Worm (Caenorhabditis elegans) whole organism, L4 larva: ENCODE results near the gene col-153.

Experiments
- D1046.2 ChIP-seq: fragments of 200-800 bp; sonication (Bioruptor generic); IDR thresholded peaks from 2 replicates; pipeline ENCODE4 v1.3.6; 2022; ENCODE audit warnings: missing genetic modification characterization, missing compliant biosample characterization
- F26F4.8 ChIP-seq: fragments of 200-800 bp; sonication (Bioruptor generic); conservative IDR thresholded peaks from 2 replicates; pipeline ENCODE4 v1.3.6; 2022; ENCODE audit warnings: missing genetic modification characterization, missing compliant biosample characterization
- F37D6.2 ChIP-seq: sonication (generic microtip); optimal IDR thresholded peaks from 2 replicates; lab custom pipeline; 2016; ENCODE audit warnings: mild to moderate bottlenecking, missing genetic modification characterization, missing compliant biosample characterization
- F49E8.2 ChIP-seq: sonication (generic microtip); optimal IDR thresholded peaks from 2 replicates; lab custom pipeline; 2016; ENCODE audit warnings: missing compliant biosample characterization, mild to moderate bottlenecking, missing genetic modification characterization, borderline replicate concordance
- T20F7.1 ChIP-seq: fragments of 200-800 bp; sonication (Bioruptor generic); optimal IDR thresholded peaks from 2 replicates; lab custom pipeline; 2018; ENCODE audit warnings: mild to moderate bottlenecking, missing genetic modification characterization, missing compliant biosample characterization
- T26A8.4 ChIP-seq: fragments of 200-800 bp; sonication (Bioruptor generic); IDR thresholded peaks from 2 replicates; pipeline ENCODE4 v1.3.6; 2022; ENCODE audit warnings: missing genetic modification characterization, missing compliant biosample characterization
- Y105C5A.15 ChIP-seq: fragments of 200-800 bp; sonication (Bioruptor generic); IDR thresholded peaks from 2 replicates; pipeline ENCODE4 v1.3.6; 2022; ENCODE audit warnings: missing genetic modification characterization, missing compliant biosample characterization
- Y5F2A.4 ChIP-seq: fragments of 200-800 bp; sonication (Bioruptor generic); optimal IDR thresholded peaks from 2 replicates; lab custom pipeline; 2018; ENCODE audit warnings: mild to moderate bottlenecking, missing genetic modification characterization, missing compliant biosample characterization
- ZK337.2 ChIP-seq: fragments of 200-800 bp; sonication (Bioruptor generic); IDR thresholded peaks from 2 replicates; pipeline ENCODE4 v1.3.6; 2022; ENCODE audit warnings: missing genetic modification reagents, missing genetic modification characterization, missing compliant biosample characterization
- aha-1 ChIP-seq: fragments of 150-350 bp; peaks from one replicate; lab custom pipeline; 2014; ENCODE audit warnings: missing biosample characterization, missing genetic modification characterization
- cey-2 ChIP-seq: sonication (generic microtip); optimal IDR thresholded peaks from 3 replicates; lab custom pipeline; 2017; ENCODE audit warnings: missing genetic modification characterization, mild to moderate bottlenecking, missing compliant biosample characterization, antibody characterized with exemption, borderline replicate concordance; ENCODE audit not compliant: insufficient read depth
- ctbp-1 ChIP-seq: fragments of 200-800 bp; sonication (Bioruptor generic); IDR thresholded peaks from 2 replicates; pipeline ENCODE4 v1.3.6; 2022; ENCODE audit warnings: missing genetic modification reagents, missing genetic modification characterization, missing compliant biosample characterization
- daf-16 ChIP-seq, 3 experiments: sonication (generic microtip); optimal IDR thresholded peaks; 2 replicates each; lab custom pipeline; 2016 to 2017; ENCODE audit warnings: missing genetic modification characterization in 3 of 3, missing genetic modification reagents in 3 of 3, mild to moderate bottlenecking in 2 of 3, missing compliant biosample characterization in 2 of 3, missing biosample characterization in 1 of 3, moderate library complexity in 1 of 3
- dmd-6 ChIP-seq: fragments of 200-800 bp; sonication (Bioruptor generic); IDR thresholded peaks from 2 replicates; pipeline ENCODE4 v1.3.6; 2022; ENCODE audit warnings: missing genetic modification reagents, missing genetic modification characterization, missing compliant biosample characterization
- dmd-9 ChIP-seq: fragments of 200-800 bp; sonication (Bioruptor generic); IDR thresholded peaks from 2 replicates; pipeline ENCODE4 v1.3.6; 2022; ENCODE audit warnings: missing genetic modification reagents, missing genetic modification characterization, missing compliant biosample characterization
- dve-1 ChIP-seq: sonication (generic microtip); optimal IDR thresholded peaks from 2 replicates; lab custom pipeline; 2017; ENCODE audit warnings: antibody characterized with exemption, mild to moderate bottlenecking, missing genetic modification characterization, missing compliant biosample characterization; ENCODE audit not compliant: insufficient read depth
- egl-27 ChIP-seq: sonication (generic microtip); optimal IDR thresholded peaks from 3 replicates; lab custom pipeline; 2017; ENCODE audit warnings: missing biosample characterization, missing genetic modification reagents, missing genetic modification characterization
- gei-8 ChIP-seq: fragments of 200-800 bp; sonication (Bioruptor generic); optimal IDR thresholded peaks from 2 replicates; lab custom pipeline; 2018; ENCODE audit warnings: mild to moderate bottlenecking, missing genetic modification characterization, missing compliant biosample characterization
- hlh-11 ChIP-seq: fragments of 200-800 bp; sonication (Bioruptor generic); optimal IDR thresholded peaks from 2 replicates; lab custom pipeline; 2018; ENCODE audit warnings: mild to moderate bottlenecking, missing genetic modification characterization, missing compliant biosample characterization
- hlh-30 ChIP-seq: sonication (generic microtip); optimal IDR thresholded peaks from 2 replicates; lab custom pipeline; 2017; ENCODE audit warnings: antibody characterized with exemption, mild to moderate bottlenecking, missing genetic modification characterization, missing compliant biosample characterization; ENCODE audit not compliant: insufficient read depth
- lin-38 ChIP-seq: fragments of 200-800 bp; sonication (Bioruptor generic); IDR thresholded peaks from 2 replicates; pipeline ENCODE4 v1.3.6; 2022; ENCODE audit warnings: missing genetic modification reagents, missing genetic modification characterization, missing compliant biosample characterization
- lsy-2 ChIP-seq, 2 experiments: fragments of 150-350 bp in 1 of 2; sonication (generic microtip) in 1 of 2; optimal IDR thresholded peaks; 2 replicates each; lab custom pipeline; 2014 to 2017; ENCODE audit warnings: missing biosample characterization in 2 of 2, missing genetic modification characterization in 2 of 2
- madf-5 ChIP-seq, 2 experiments: fragments of 200-800 bp; sonication (Bioruptor generic); IDR thresholded peaks; 2 replicates each; pipeline ENCODE4 v1.3.6; 2022; ENCODE audit warnings: missing compliant biosample characterization in 2 of 2, missing genetic modification characterization in 2 of 2
- madf-9 ChIP-seq: fragments of 200-800 bp; sonication (Bioruptor generic); conservative IDR thresholded peaks from 2 replicates; pipeline ENCODE4 v1.3.6; 2022; ENCODE audit warnings: missing genetic modification reagents, missing genetic modification characterization, missing compliant biosample characterization
- mdl-1 ChIP-seq, 2 experiments: fragments of 150-350 bp in 1 of 2; sonication (generic microtip) in 1 of 2; optimal IDR thresholded peaks; 2 replicates each; lab custom pipeline; 2014 to 2017; ENCODE audit warnings: missing biosample characterization in 2 of 2, missing genetic modification characterization in 2 of 2
- mdt-29 ChIP-seq: fragments of 200-800 bp; sonication (Bioruptor generic); IDR thresholded peaks from 2 replicates; pipeline ENCODE4 v1.3.6; 2022; ENCODE audit warnings: missing genetic modification reagents, missing genetic modification characterization, missing compliant biosample characterization
- mep-1 ChIP-seq: fragments of 150-350 bp; sonication (generic microtip); optimal IDR thresholded peaks from 3 replicates; lab custom pipeline; 2014; ENCODE audit warnings: missing biosample characterization, missing genetic modification characterization
- mes-2 ChIP-seq: sonication (generic microtip); optimal IDR thresholded peaks from 2 replicates; lab custom pipeline; 2016; ENCODE audit warnings: missing genotype, mild to moderate bottlenecking, missing genetic modification characterization, missing compliant biosample characterization; ENCODE audit not compliant: poor library complexity, severe bottlenecking
- mxl-3 ChIP-seq: fragments of 200-800 bp; sonication (Bioruptor generic); optimal IDR thresholded peaks from 2 replicates; lab custom pipeline; 2018; ENCODE audit warnings: mild to moderate bottlenecking, missing genetic modification characterization, missing compliant biosample characterization
- nhr-102 ChIP-seq: sonication (generic microtip); optimal IDR thresholded peaks from 2 replicates; lab custom pipeline; 2016; ENCODE audit warnings: mild to moderate bottlenecking, missing genetic modification characterization, moderate library complexity, missing compliant biosample characterization
- nhr-237 ChIP-seq: sonication (generic microtip); optimal IDR thresholded peaks from 2 replicates; lab custom pipeline; 2017; ENCODE audit warnings: missing biosample characterization, missing genetic modification characterization
- nhr-48 ChIP-seq: sonication (generic microtip); optimal IDR thresholded peaks from 2 replicates; lab custom pipeline; 2016; ENCODE audit warnings: mild to moderate bottlenecking, missing genetic modification characterization, missing compliant biosample characterization
- nhr-77 ChIP-seq: fragments of 150-350 bp; optimal IDR thresholded peaks from 2 replicates; lab custom pipeline; 2014; ENCODE audit warnings: missing biosample characterization, missing genetic modification characterization
- pqm-1 ChIP-seq: sonication (generic microtip); optimal IDR thresholded peaks from 2 replicates; lab custom pipeline; 2017; ENCODE audit warnings: missing biosample characterization, missing genetic modification characterization
- set-16 ChIP-seq: fragments of 200-800 bp; sonication (Bioruptor generic); IDR thresholded peaks from 2 replicates; pipeline ENCODE4 v1.3.6; 2022; ENCODE audit warnings: missing genetic modification reagents, missing genetic modification characterization, missing compliant biosample characterization
- spr-3 ChIP-seq: fragments of 200-800 bp; sonication (Bioruptor generic); optimal IDR thresholded peaks from 2 replicates; lab custom pipeline; 2018; ENCODE audit warnings: mild to moderate bottlenecking, missing genetic modification characterization, missing compliant biosample characterization
- unc-62 ChIP-seq, 3 experiments: fragments of 150-350 bp in 1 of 3; sonication (generic microtip); optimal IDR thresholded peaks in 2 of 3; peaks in 1 of 3; 1 replicate in 1 of 3; 2 replicates in 2 of 3; lab custom pipeline; 2014 to 2017; ENCODE audit warnings: missing biosample characterization in 3 of 3, missing genetic modification characterization in 3 of 3, missing genetic modification reagents in 3 of 3, missing genotype in 1 of 3
- zfp-3 ChIP-seq: fragments of 200-800 bp; sonication (Bioruptor generic); conservative IDR thresholded peaks from 2 replicates; pipeline ENCODE4 v1.3.6; 2022; ENCODE audit warnings: missing genetic modification reagents, missing genetic modification characterization, missing compliant biosample characterization
- zip-11 ChIP-seq: fragments of 200-800 bp; sonication (Bioruptor generic); IDR thresholded peaks from 2 replicates; pipeline ENCODE4 v1.3.6; 2022; ENCODE audit warnings: missing genetic modification characterization, missing compliant biosample characterization
- ztf-7 ChIP-seq: fragments of 150-350 bp; optimal IDR thresholded peaks from 2 replicates; lab custom pipeline; 2014; ENCODE audit warnings: missing biosample characterization, missing genetic modification characterization

col-153 gene

DNA sequence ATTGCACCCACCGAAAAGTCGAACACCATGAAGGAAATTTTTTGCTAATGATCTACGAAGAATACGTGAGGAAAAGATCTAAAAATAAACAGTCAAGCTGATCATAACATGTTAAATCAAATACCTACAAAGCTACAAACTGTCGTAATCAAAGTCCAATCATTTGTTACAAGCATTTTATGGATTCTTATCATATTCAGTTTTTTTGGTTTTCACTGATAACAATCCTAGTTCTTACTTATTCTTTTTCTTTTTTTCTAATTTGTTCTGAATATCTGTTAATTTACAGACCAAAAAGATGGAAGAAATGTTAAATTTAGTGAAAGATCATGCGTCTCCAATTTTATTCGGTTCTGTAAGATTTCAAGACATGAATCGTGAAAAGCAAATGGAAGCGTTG lies 5.2 kb downstream of the col-153 start, which contains the start of gene F17C11.6:
F17C11.6 (plus strand) TSS at position 290 of the 400 bp plus-strand sequence.
- peak; percentile 7 for TF ChIP-seq dve-1 (tag; lab: Kevin White, UChicago)
- TF ChIP-seq daf-16 (GFP tag; optimal IDR thresholded peaks at IDR 0.05; lab: Kevin White, UChicago), result no peak
- TF ChIP-seq daf-16 (tag; optimal IDR thresholded peaks at IDR 0.05; lab: Kevin White, UChicago), result peak; percentile 27
- no peak for TF ChIP-seq mdt-29 (GFP tag; lab: Robert Waterston, UW)

DNA sequence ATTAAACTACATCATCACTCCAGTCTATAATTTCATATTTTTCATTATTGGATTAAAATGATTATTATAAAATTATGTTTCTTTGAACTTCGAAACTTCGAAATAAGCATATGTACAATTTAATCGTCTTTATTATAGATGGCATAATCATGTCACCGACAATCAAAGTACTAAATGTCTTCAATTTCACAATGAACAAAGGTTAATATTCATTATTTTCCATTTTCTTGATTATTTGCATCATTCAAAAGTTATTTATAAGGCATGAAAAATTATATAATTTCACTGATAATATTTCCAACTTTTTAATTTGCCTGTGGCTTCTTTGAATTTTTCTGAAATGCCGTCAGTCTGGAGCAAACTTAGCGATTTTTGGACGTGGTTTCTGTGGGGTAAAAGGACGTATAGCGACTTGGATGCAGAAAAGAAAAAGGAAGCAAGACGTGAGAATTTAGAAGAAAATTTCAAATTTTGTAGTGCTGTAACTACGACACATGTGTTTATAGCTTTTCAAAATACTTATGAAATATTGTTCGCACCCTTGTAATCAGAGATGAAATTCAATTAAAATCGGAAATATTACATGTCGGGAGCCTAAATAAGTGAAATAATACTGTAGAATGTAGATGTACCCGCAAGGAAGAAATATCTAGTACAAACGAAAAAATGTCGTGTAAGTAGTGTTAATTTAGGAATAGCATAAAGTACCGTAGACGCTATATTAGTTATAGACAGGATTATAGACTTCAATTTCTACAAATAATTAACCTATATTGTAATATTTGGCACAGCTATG lies 6.3 kb downstream of the col-153 start, which contains the start of gene F17C11.13:
F17C11.13 (plus strand) TSS at position 243 of the 796 bp plus-strand sequence.
- TF ChIP-seq unc-62 (GFP tag; optimal IDR thresholded peaks at IDR 0.05 in 1 of 2; lab: Kevin White, UChicago), result peak in 1 of 2 experiments; percentile 97
- TF ChIP-seq unc-62 (tag; optimal IDR thresholded peaks at IDR 0.05; lab: Kevin White, UChicago), result no peak
- TF ChIP-seq dve-1 (tag; lab: Kevin White, UChicago), result peak; percentile 36
- TF ChIP-seq nhr-237 (tag; lab: Kevin White, UChicago), result no peak
- peak; percentile 59 for TF ChIP-seq mep-1
- TF ChIP-seq nhr-48, result no peak
- no peak for TF ChIP-seq ZK337.2
- no peak for TF ChIP-seq mxl-3 (GFP tag; lab: Kevin White, UChicago)
- peak; percentile 98 for TF ChIP-seq aha-1 (tag; lab: Kevin White, UChicago)
- TF ChIP-seq zfp-3 (GFP tag; lab: Robert Waterston, UW), result 0 out of 2 replicates have a peak, but pooled peaks have one; percentile 19
- TF ChIP-seq spr-3 (GFP tag; lab: Kevin White, UChicago), result no peak
- TF ChIP-seq egl-27 (tag; lab: Kevin White, UChicago), result no peak
- TF ChIP-seq Y5F2A.4, result no peak
- peak; percentile 23; the same call in 1 of the 2 replicates for TF ChIP-seq dmd-6 (GFP tag; lab: Robert Waterston, UW)
- TF ChIP-seq daf-16 (GFP tag; optimal IDR thresholded peaks at IDR 0.05; lab: Kevin White, UChicago), result no peak
- peak; percentile 17 for TF ChIP-seq daf-16 (tag; optimal IDR thresholded peaks at IDR 0.05; lab: Kevin White, UChicago)
- peak; percentile 39 for TF ChIP-seq nhr-77 (tag; lab: Kevin White, UChicago)
- TF ChIP-seq hlh-11, result peak; percentile 8
- TF ChIP-seq pqm-1 (tag; lab: Kevin White, UChicago), result peak; percentile 39

DNA sequence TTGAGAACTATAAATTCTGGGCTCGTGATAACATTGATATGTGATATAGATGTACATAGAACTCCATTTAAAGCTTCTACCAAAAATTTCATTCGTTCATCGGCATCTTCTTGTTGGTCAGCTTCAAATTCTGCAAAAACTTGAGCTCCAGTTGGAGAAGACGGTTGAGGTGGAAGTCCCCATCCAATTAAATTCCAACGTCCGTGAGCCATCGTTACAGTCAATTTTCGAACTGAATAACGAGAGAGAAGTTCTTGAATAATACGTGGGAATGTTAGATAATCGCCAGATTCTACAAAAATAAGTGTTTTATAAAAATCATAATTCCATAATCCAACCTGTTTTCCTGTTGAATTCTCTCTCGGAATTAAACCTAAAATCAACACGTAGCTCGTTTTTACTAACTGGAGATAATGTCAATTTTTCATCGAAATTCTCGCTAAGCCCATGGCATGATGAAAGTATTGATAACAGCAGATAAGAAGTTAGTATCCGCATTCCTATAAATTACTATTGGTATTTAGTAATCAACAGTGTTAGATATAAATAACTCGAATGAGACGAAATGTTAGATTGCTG lies 8.8 kb downstream of the col-153 start, which contains the start of gene pigt-1:
pigt-1 (minus strand) TSS at position 500 of the 579 bp plus-strand sequence.
- peak; percentile 5 to 8 for TF ChIP-seq daf-16 (GFP tag; optimal IDR thresholded peaks at IDR 0.05; lab: Kevin White, UChicago)
- TF ChIP-seq daf-16 (tag; optimal IDR thresholded peaks at IDR 0.05; lab: Kevin White, UChicago), result peak; percentile 63
- TF ChIP-seq F37D6.2 (tag; lab: Kevin White, UChicago), result no peak
- 0 out of 4 replicates have a peak, but pooled peaks of 1 of the 2 experiments have one; percentile 48 for TF ChIP-seq madf-5 (GFP tag; IDR thresholded peaks at IDR 0.05; lab: Robert Waterston, UW)
- TF ChIP-seq mdl-1 (tag; optimal IDR thresholded peaks at IDR 0.05; lab: Kevin White, UChicago), result no peak
- TF ChIP-seq mes-2 (tag; lab: Kevin White, UChicago), result peak; percentile 50
- TF ChIP-seq ztf-7 (tag; lab: Kevin White, UChicago), result no peak
- no peak for TF ChIP-seq Y5F2A.4
- TF ChIP-seq dve-1 (tag; lab: Kevin White, UChicago), result peak; percentile 39
- peak; percentile 45 for TF ChIP-seq T20F7.1 (GFP tag; lab: Kevin White, UChicago)
- no peak for TF ChIP-seq F49E8.2 (tag; lab: Kevin White, UChicago)
- peak; percentile 34; the same call in 1 of the 2 replicates for TF ChIP-seq lin-38 (GFP tag; lab: Robert Waterston, UW)
- TF ChIP-seq mep-1, result no peak
- TF ChIP-seq Y105C5A.15 (GFP tag; lab: Robert Waterston, UW), result no peak
- no peak for TF ChIP-seq gei-8 (GFP tag; lab: Kevin White, UChicago)
- peak; percentile 5 for TF ChIP-seq hlh-11
- peak; percentile 15 for TF ChIP-seq nhr-102 (tag; lab: Kevin White, UChicago)
- no peak for TF ChIP-seq cey-2 (tag; lab: Kevin White, UChicago)
- no peak for TF ChIP-seq madf-9 (GFP tag; lab: Robert Waterston, UW)
- TF ChIP-seq dmd-9 (GFP tag; lab: Robert Waterston, UW), result no peak
- no peak for TF ChIP-seq set-16 (GFP tag; lab: Robert Waterston, UW)
- TF ChIP-seq T26A8.4 (GFP tag; lab: Robert Waterston, UW), result peak; percentile 42; the same call in 1 of the 2 replicates
- no peak for TF ChIP-seq nhr-237 (tag; lab: Kevin White, UChicago)
- peak in 1 of 2 experiments; percentile 58 for TF ChIP-seq lsy-2 (tag; optimal IDR thresholded peaks at IDR 0.05; lab: Kevin White, UChicago)
- no peak for TF ChIP-seq ctbp-1 (GFP tag; lab: Robert Waterston, UW)
- no peak for TF ChIP-seq hlh-30 (tag; lab: Kevin White, UChicago)
- TF ChIP-seq D1046.2 (GFP tag; lab: Robert Waterston, UW), result no peak
- peak in 1 of 2 experiments; percentile 58 for TF ChIP-seq unc-62 (GFP tag; optimal IDR thresholded peaks at IDR 0.05 in 1 of 2; lab: Kevin White, UChicago)
- TF ChIP-seq unc-62 (tag; optimal IDR thresholded peaks at IDR 0.05; lab: Kevin White, UChicago), result no peak
- no peak for TF ChIP-seq zip-11 (GFP tag; lab: Robert Waterston, UW)
- TF ChIP-seq F26F4.8 (GFP tag; lab: Robert Waterston, UW), result no peak
